Fruit fly (Drosophila melanogaster) whole organism, embryonic: Measurements from ENCODE around the gene CG14154.

Source experiments
- CG10267 ChIP-seq: fragments of 200-800 bp; sonication (Bioruptor generic); optimal IDR thresholded peaks from 2 replicates; lab custom pipeline; 2018; ENCODE audit warnings: missing biosample characterization, mild to moderate bottlenecking, missing genetic modification characterization, moderate library complexity
- CG10366 ChIP-seq: fragments of 200-800 bp; sonication (Bioruptor generic); IDR thresholded peaks from 2 replicates; pipeline ENCODE4 v1.3.6; 2022; ENCODE audit warnings: missing biosample characterization, missing genetic modification characterization
- CG10431 ChIP-seq: fragments of 200-800 bp; sonication (Bioruptor generic); optimal IDR thresholded peaks from 3 replicates; lab custom pipeline; 2018; ENCODE audit warnings: missing biosample characterization, mild to moderate bottlenecking, missing genetic modification characterization
- CG10565 ChIP-seq: fragments of 200-800 bp; sonication (Bioruptor generic); optimal IDR thresholded peaks from 3 replicates; lab custom pipeline; 2016; ENCODE audit warnings: missing biosample characterization, mild to moderate bottlenecking, missing genetic modification characterization
- CG11504 ChIP-seq: fragments of 200-800 bp; sonication (Bioruptor generic); optimal IDR thresholded peaks from 3 replicates; lab custom pipeline; 2019; ENCODE audit warnings: missing biosample characterization, mild to moderate bottlenecking, missing genetic modification characterization, moderate library complexity
- CG12744 ChIP-seq: fragments of 200-800 bp; sonication (Bioruptor generic); optimal IDR thresholded peaks from 2 replicates; lab custom pipeline; 2016; ENCODE audit warnings: missing biosample characterization, missing genetic modification characterization
- CG15011 ChIP-seq: fragments of 200-800 bp; sonication (Bioruptor generic); optimal IDR thresholded peaks from 3 replicates; lab custom pipeline; 2018; ENCODE audit warnings: missing biosample characterization, mild to moderate bottlenecking, missing genetic modification characterization
- CG16813 ChIP-seq: fragments of 200-800 bp; sonication (Bioruptor generic); IDR thresholded peaks from 3 replicates; pipeline ENCODE4 v1.3.6; 2022; ENCODE audit warnings: missing biosample characterization, missing genetic modification characterization; ENCODE audit not compliant: partially characterized antibody
- CG17359 ChIP-seq: fragments of 200-800 bp; sonication (Bioruptor generic); optimal IDR thresholded peaks from 3 replicates; lab custom pipeline; 2018; ENCODE audit warnings: missing biosample characterization, mild to moderate bottlenecking, missing genetic modification characterization, moderate library complexity
- CG17361 ChIP-seq: fragments of 200-800 bp; sonication (Bioruptor generic); IDR thresholded peaks from 3 replicates; pipeline ENCODE4 v1.3.6; 2022; ENCODE audit warnings: missing biosample characterization, missing genetic modification characterization
- CG18262 ChIP-seq: fragments of 200-800 bp; optimal IDR thresholded peaks from 3 replicates; lab custom pipeline; 2019; ENCODE audit warnings: missing biosample characterization, mild to moderate bottlenecking, missing genetic modification characterization, moderate library complexity
- CG2678 ChIP-seq: fragments of 200-800 bp; sonication (Bioruptor generic); optimal IDR thresholded peaks from 3 replicates; lab custom pipeline; 2019; ENCODE audit warnings: missing biosample characterization, mild to moderate bottlenecking, missing genetic modification characterization, moderate library complexity
- CG30431 ChIP-seq: fragments of 200-800 bp; sonication (Bioruptor generic); optimal IDR thresholded peaks from 2 replicates; lab custom pipeline; 2017; ENCODE audit warnings: missing biosample characterization, missing genetic modification characterization
- CG31441 ChIP-seq: fragments of 200-800 bp; sonication (Bioruptor generic); IDR thresholded peaks from 2 replicates; pipeline ENCODE4 v1.3.6; 2022; ENCODE audit warnings: missing biosample characterization, missing genetic modification characterization
- CG6791 ChIP-seq: fragments of 200-800 bp; sonication (Bioruptor generic); IDR thresholded peaks from 3 replicates; pipeline ENCODE4 v1.3.6; 2022; ENCODE audit warnings: missing biosample characterization, missing genetic modification characterization; ENCODE audit not compliant: partially characterized antibody
- CG7556 ChIP-seq: fragments of 200-800 bp; sonication (Bioruptor generic); optimal IDR thresholded peaks from 2 replicates; lab custom pipeline; 2017; ENCODE audit warnings: missing biosample characterization, mild to moderate bottlenecking, missing genetic modification characterization
- CG7928 ChIP-seq: fragments of 200-800 bp; sonication (Bioruptor generic); optimal IDR thresholded peaks from 2 replicates; lab custom pipeline; 2017; ENCODE audit warnings: missing biosample characterization, mild to moderate bottlenecking, missing genetic modification characterization
- CG8089 ChIP-seq: fragments of 200-800 bp; sonication (Bioruptor generic); optimal IDR thresholded peaks from 3 replicates; lab custom pipeline; 2016; ENCODE audit warnings: missing biosample characterization, missing genetic modification characterization
- Gug ChIP-seq: fragments of 200-800 bp; sonication (Bioruptor generic); IDR thresholded peaks from 4 replicates; pipeline ENCODE4 v1.3.6; 2022; ENCODE audit warnings: missing biosample characterization, missing genetic modification characterization
- Hr51 ChIP-seq, 2 experiments: fragments of 200-800 bp; sonication (Bioruptor generic); optimal IDR thresholded peaks; 2 replicates in 1 of 2; 3 replicates in 1 of 2; lab custom pipeline; 2016 to 2018; ENCODE audit warnings: missing biosample characterization in 2 of 2, missing genetic modification characterization in 2 of 2, mild to moderate bottlenecking in 1 of 2, moderate library complexity in 1 of 2
- Jarid2 ChIP-seq: fragments of 200-800 bp; sonication (Bioruptor generic); optimal IDR thresholded peaks from 3 replicates; lab custom pipeline; 2017; ENCODE audit warnings: mild to moderate bottlenecking, missing biosample characterization, missing genetic modification reagents, missing genetic modification characterization
- Med ChIP-seq: fragments of 200-800 bp; sonication (Bioruptor generic); peaks from one replicate; lab custom pipeline; 2016; ENCODE audit warnings: missing biosample characterization, missing genetic modification characterization, mild to moderate bottlenecking, inconsistent platforms, moderate library complexity
- Meics ChIP-seq: fragments of 200-800 bp; sonication (Bioruptor generic); optimal IDR thresholded peaks from 2 replicates; lab custom pipeline; 2017; ENCODE audit warnings: missing biosample characterization, mild to moderate bottlenecking, missing genetic modification characterization
- Nf-YA ChIP-seq: fragments of 200-800 bp; sonication (Bioruptor generic); IDR thresholded peaks from 2 replicates; pipeline ENCODE4 v1.3.6; 2022; ENCODE audit warnings: missing biosample characterization, missing genetic modification characterization
- PHDP ChIP-seq: fragments of 200-800 bp; sonication (Bioruptor generic); optimal IDR thresholded peaks from 3 replicates; lab custom pipeline; 2018; ENCODE audit warnings: missing biosample characterization, mild to moderate bottlenecking, missing genetic modification characterization, moderate library complexity
- Sox100B ChIP-seq: fragments of 200-800 bp; sonication (Bioruptor generic); optimal IDR thresholded peaks from 3 replicates; lab custom pipeline; 2018; ENCODE audit warnings: missing biosample characterization, mild to moderate bottlenecking, missing genetic modification characterization
- Xrp1 ChIP-seq: fragments of 200-800 bp; sonication (Bioruptor generic); IDR thresholded peaks from 2 replicates; pipeline ENCODE4 v1.3.6; 2022; ENCODE audit warnings: missing biosample characterization, missing genetic modification characterization
- ac ChIP-seq: fragments of 200-800 bp; sonication (Bioruptor generic); optimal IDR thresholded peaks from 3 replicates; lab custom pipeline; 2017; ENCODE audit warnings: missing biosample characterization, mild to moderate bottlenecking, missing genetic modification characterization
- ap ChIP-seq: fragments of 200-800 bp; sonication (Bioruptor generic); IDR thresholded peaks from 2 replicates; pipeline ENCODE4 v1.3.6; 2022; ENCODE audit warnings: missing biosample characterization, missing genetic modification characterization
- da ChIP-seq: fragments of 200-800 bp; sonication (Bioruptor generic); optimal IDR thresholded peaks from 2 replicates; lab custom pipeline; 2016; ENCODE audit warnings: missing biosample characterization, missing genetic modification characterization
- ftz-f1 ChIP-seq: fragments of 200-800 bp; sonication (Bioruptor generic); optimal IDR thresholded peaks from 2 replicates; lab custom pipeline; 2016; ENCODE audit warnings: missing biosample characterization, missing genetic modification characterization
- gem ChIP-seq: fragments of 200-800 bp; sonication (Bioruptor generic); optimal IDR thresholded peaks from 2 replicates; lab custom pipeline; 2019; ENCODE audit warnings: missing biosample characterization, mild to moderate bottlenecking, missing genetic modification characterization, moderate library complexity
- grau ChIP-seq: fragments of 200-800 bp; optimal IDR thresholded peaks from 3 replicates; lab custom pipeline; 2019; ENCODE audit warnings: missing biosample characterization, mild to moderate bottlenecking, missing genetic modification characterization, moderate library complexity
- gsb-n ChIP-seq: fragments of 200-800 bp; sonication (Bioruptor generic); optimal IDR thresholded peaks from 3 replicates; lab custom pipeline; 2018; ENCODE audit warnings: missing biosample characterization, mild to moderate bottlenecking, missing genetic modification characterization
- ind ChIP-seq: fragments of 200-800 bp; sonication (Bioruptor generic); optimal IDR thresholded peaks from 3 replicates; lab custom pipeline; 2016; ENCODE audit warnings: missing biosample characterization, missing genetic modification characterization
- lilli ChIP-seq: fragments of 200-800 bp; sonication (Bioruptor generic); optimal IDR thresholded peaks from 3 replicates; lab custom pipeline; 2016; ENCODE audit warnings: missing biosample characterization, missing genetic modification characterization
- mirr ChIP-seq: fragments of 200-800 bp; sonication (Bioruptor generic); optimal IDR thresholded peaks from 3 replicates; lab custom pipeline; 2018; ENCODE audit warnings: missing biosample characterization, mild to moderate bottlenecking, missing genetic modification characterization
- phol ChIP-seq: fragments of 200-800 bp; sonication (Bioruptor generic); optimal IDR thresholded peaks from 3 replicates; lab custom pipeline; 2018; ENCODE audit warnings: missing biosample characterization, mild to moderate bottlenecking, missing genetic modification characterization, moderate library complexity
- prd ChIP-seq, 3 experiments: fragments of >200 bp in 2 of 3; fragments of 200-800 bp in 1 of 3; sonication (Bioruptor generic) in 1 of 3; optimal IDR thresholded peaks in 2 of 3; IDR thresholded peaks in 1 of 3; 2 replicates in 2 of 3; 3 replicates in 1 of 3; pipeline versions ENCODE4 v1.3.6 to Lab custom; 2017 to 2022; ENCODE audit warnings: missing biosample characterization in 1 of 3, missing genetic modification characterization in 1 of 3
- ranshi ChIP-seq: fragments of 200-800 bp; sonication (Bioruptor generic); IDR thresholded peaks from 2 replicates; pipeline ENCODE4 v1.3.6; 2022; ENCODE audit warnings: missing biosample characterization, missing genetic modification characterization
- rib ChIP-seq: fragments of 200-800 bp; sonication (Bioruptor generic); IDR thresholded peaks from 2 replicates; pipeline ENCODE4 v1.3.6; 2022; ENCODE audit warnings: missing biosample characterization, missing genetic modification characterization
- row ChIP-seq: fragments of 200-800 bp; sonication (Bioruptor generic); IDR thresholded peaks from 3 replicates; pipeline ENCODE4 v1.3.6; 2022; ENCODE audit warnings: missing biosample characterization, missing genetic modification characterization
- sens ChIP-seq: fragments of 200-800 bp; sonication (Bioruptor generic); peaks from one replicate; lab custom pipeline; 2016; ENCODE audit warnings: missing biosample characterization, missing genetic modification characterization
- tgo ChIP-seq: fragments of 200-800 bp; sonication (Bioruptor generic); IDR thresholded peaks from 3 replicates; pipeline ENCODE4 v1.3.6; 2022; ENCODE audit warnings: missing biosample characterization, missing genetic modification characterization
- zen ChIP-seq: fragments of 200-800 bp; sonication (Bioruptor generic); optimal IDR thresholded peaks from 3 replicates; lab custom pipeline; 2018; ENCODE audit warnings: missing biosample characterization, mild to moderate bottlenecking, missing genetic modification characterization, moderate library complexity
- zen2 ChIP-seq: fragments of 200-800 bp; sonication (Bioruptor generic); IDR thresholded peaks from 3 replicates; pipeline ENCODE4 v1.3.6; 2022; ENCODE audit warnings: missing biosample characterization, missing genetic modification characterization; ENCODE audit not compliant: partially characterized antibody

CG14154 gene

dm6 chr3L:10659524-10659923 lies 17.8 kb downstream of the CG14154 start (continued):
- TF ChIP-seq ac (GFP tag; lab: Kevin White, UChicago) (peak; percentile 91), da (GFP tag; lab: Kevin White, UChicago) (peak; percentile 1), sens (GFP tag; lab: Kevin White, UChicago) (peak; percentile 19), Med (GFP tag; lab: Kevin White, UChicago) (peak; percentile 29), lilli (GFP tag; lab: Kevin White, UChicago) (no peak), CG10431 (GFP tag; lab: Kevin White, UChicago) (no peak), prd (optimal IDR thresholded peaks at IDR 0.05; lab: Kevin White, UChicago) (no peak), prd (GFP tag; IDR thresholded peaks at IDR 0.05; lab: Robert Waterston, UW) (no peak), ranshi (GFP tag; lab: Robert Waterston, UW) (0 out of 2 replicates have a peak, but pooled peaks have one; percentile 10), CG17361 (GFP tag; lab: Robert Waterston, UW) (0 out of 3 replicates have a peak, but pooled peaks have one; percentile 7)

DNA sequence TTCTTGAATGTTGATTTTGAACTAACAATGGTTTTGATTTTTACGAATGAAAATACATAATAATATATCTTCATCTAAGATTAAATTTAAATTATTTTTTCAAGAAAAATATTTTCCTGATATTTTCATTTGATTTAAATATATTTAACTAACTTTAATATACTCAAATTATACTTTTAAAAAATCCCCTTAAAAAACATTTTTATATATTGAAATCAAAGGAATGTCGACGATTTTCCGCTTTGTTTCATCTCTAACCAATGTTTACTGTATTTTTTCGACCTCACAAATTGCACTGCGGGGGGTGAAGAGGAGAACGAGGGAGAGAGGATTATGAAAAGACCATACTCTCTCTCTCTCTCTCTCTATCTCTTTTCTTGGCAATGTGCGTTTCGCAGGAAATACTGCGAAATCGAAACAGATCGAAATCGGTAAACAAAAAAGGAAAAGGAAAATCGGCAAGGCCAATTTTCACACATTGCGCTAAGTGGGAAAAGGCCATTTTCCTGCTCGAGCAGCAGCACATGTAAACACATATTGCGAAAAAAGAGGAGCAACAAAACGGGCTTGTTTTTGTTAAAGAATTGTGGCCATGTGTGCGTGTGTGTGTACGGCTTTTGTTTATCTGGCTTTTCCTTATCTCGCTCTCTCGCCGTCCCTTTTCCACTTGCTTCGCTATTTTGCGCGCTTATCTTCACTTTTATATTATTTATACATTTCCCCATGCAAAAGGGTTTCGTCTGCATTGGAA lies 18.5 kb downstream of the CG14154 start:
- TF ChIP-seq CG30431 (GFP tag; lab: Kevin White, UChicago) (no peak), CG18262 (tag; lab: Kevin White, UChicago) (peak; percentile 52), CG10366 (GFP tag; lab: Robert Waterston, UW) (no peak), CG16813 (no peak), prd (optimal IDR thresholded peaks at IDR 0.05; lab: Kevin White, UChicago) (no peak), prd (GFP tag; IDR thresholded peaks at IDR 0.05; lab: Robert Waterston, UW) (0 out of 3 replicates have a peak, but pooled peaks have one; percentile 21), ind (GFP tag; lab: Kevin White, UChicago) (no peak), CG10267 (tag; lab: Kevin White, UChicago) (peak; percentile 11), gsb-n (tag; lab: Kevin White, UChicago) (peak; percentile 37), phol (peak; percentile 32), Sox100B (GFP tag; lab: Kevin White, UChicago) (peak; percentile 23), Hr51 (GFP tag; optimal IDR thresholded peaks at IDR 0.05; lab: Kevin White, UChicago) (peak in 1 of 2 experiments; percentile 40), CG11504 (tag; lab: Kevin White, UChicago) (peak; percentile 43), zen (tag; lab: Kevin White, UChicago) (peak; percentile 38), CG2678 (tag; lab: Kevin White, UChicago) (peak; percentile 30), CG6791 (GFP tag; lab: Robert Waterston, UW) (no peak), CG31441 (GFP tag; lab: Robert Waterston, UW) (0 out of 2 replicates have a peak, but pooled peaks have one; percentile 22), CG10565 (no peak), CG12744 (no peak), tgo (GFP tag; lab: Robert Waterston, UW) (no peak), grau (tag; lab: Kevin White, UChicago) (peak; percentile 92), Gug (no peak), gem (tag; lab: Kevin White, UChicago) (peak; percentile 52), CG17359 (tag; lab: Kevin White, UChicago) (no peak), Jarid2 (GFP tag; lab: Kevin White, UChicago) (no peak), mirr (GFP tag; lab: Kevin White, UChicago) (no peak), Nf-YA (GFP tag; lab: Robert Waterston, UW) (no peak), CG7556 (GFP tag; lab: Kevin White, UChicago) (no peak), ftz-f1 (GFP tag; lab: Kevin White, UChicago) (no peak), CG15011 (GFP tag; lab: Kevin White, UChicago) (no peak), row (GFP tag; lab: Robert Waterston, UW) (peak; percentile 32; the same call in 1 of the 3 replicates), CG7928 (GFP tag; lab: Kevin White, UChicago) (no peak), Med (GFP tag; lab: Kevin White, UChicago) (peak; percentile 57), CG8089 (GFP tag; lab: Kevin White, UChicago) (no peak), ap (GFP tag; lab: Robert Waterston, UW) (no peak), rib (GFP tag; lab: Robert Waterston, UW) (peak; percentile 13; the same call in 1 of the 2 replicates), Xrp1 (GFP tag; lab: Robert Waterston, UW) (peak; percentile 39; the same call in 1 of the 2 replicates), zen2 (GFP tag; lab: Robert Waterston, UW) (no peak), Meics (no peak), PHDP (tag; lab: Kevin White, UChicago) (peak; percentile 1)
